Worm (Caenorhabditis elegans) whole organism, L4 larva: Measurements from ENCODE around the gene best-2.

Source experiments
- ama-1 ChIP-seq: fragments of 150-350 bp; optimal IDR thresholded peaks from 2 replicates; lab custom pipeline; 2014; ENCODE audit warnings: inconsistent platforms, mixed read lengths
- ceh-28 ChIP-seq: fragments of 150-350 bp; optimal IDR thresholded peaks from 2 replicates; lab custom pipeline; 2014; ENCODE audit warnings: missing biosample characterization, missing genetic modification reagents, missing genetic modification characterization
- dmd-8 ChIP-seq: fragments of 200-800 bp; sonication (Bioruptor generic); IDR thresholded peaks from 2 replicates; pipeline ENCODE4 v1.3.6; 2022; ENCODE audit warnings: missing genetic modification characterization, missing compliant biosample characterization
- dmd-9 ChIP-seq: fragments of 200-800 bp; sonication (Bioruptor generic); IDR thresholded peaks from 2 replicates; pipeline ENCODE4 v1.3.6; 2022; ENCODE audit warnings: missing genetic modification reagents, missing genetic modification characterization, missing compliant biosample characterization
- jun-1 ChIP-seq: fragments of 150-350 bp; optimal IDR thresholded peaks from 2 replicates; lab custom pipeline; 2014; ENCODE audit warnings: missing biosample characterization, missing genetic modification reagents, missing genetic modification characterization
- lin-1 ChIP-seq: fragments of 200-800 bp; sonication (Bioruptor generic); IDR thresholded peaks from 2 replicates; pipeline ENCODE4 v1.3.6; 2022; ENCODE audit warnings: missing genetic modification reagents, missing genetic modification characterization, missing compliant biosample characterization
- lin-29 ChIP-seq: fragments of 200-800 bp; sonication (Bioruptor generic); IDR thresholded peaks from 2 replicates; pipeline ENCODE4 v1.3.6; 2022; ENCODE audit warnings: missing genetic modification reagents, missing genetic modification characterization, missing compliant biosample characterization
- lin-39 ChIP-seq: fragments of 150-350 bp; optimal IDR thresholded peaks from 2 replicates; lab custom pipeline; 2014; ENCODE audit warnings: missing biosample characterization, missing genetic modification reagents, missing genetic modification characterization
- lir-3 ChIP-seq: sonication (generic microtip); optimal IDR thresholded peaks from 2 replicates; lab custom pipeline; 2016; ENCODE audit warnings: mild to moderate bottlenecking, missing genetic modification characterization, missing compliant biosample characterization
- nhr-11 ChIP-seq: fragments of 150-350 bp; optimal IDR thresholded peaks from 2 replicates; lab custom pipeline; 2014; ENCODE audit warnings: missing biosample characterization, missing genetic modification characterization
- nhr-237 ChIP-seq: sonication (generic microtip); optimal IDR thresholded peaks from 2 replicates; lab custom pipeline; 2017; ENCODE audit warnings: missing biosample characterization, missing genetic modification characterization
- sdz-12 ChIP-seq: fragments of 200-800 bp; sonication (Bioruptor generic); optimal IDR thresholded peaks from 2 replicates; lab custom pipeline; 2018; ENCODE audit warnings: mild to moderate bottlenecking, missing genetic modification characterization, missing compliant biosample characterization
- unc-62 ChIP-seq, 3 experiments: fragments of 150-350 bp in 1 of 3; sonication (generic microtip); optimal IDR thresholded peaks in 2 of 3; peaks in 1 of 3; 1 replicate in 1 of 3; 2 replicates in 2 of 3; lab custom pipeline; 2014 to 2017; ENCODE audit warnings: missing biosample characterization in 3 of 3, missing genetic modification characterization in 3 of 3, missing genetic modification reagents in 3 of 3, missing genotype in 1 of 3

DNA sequence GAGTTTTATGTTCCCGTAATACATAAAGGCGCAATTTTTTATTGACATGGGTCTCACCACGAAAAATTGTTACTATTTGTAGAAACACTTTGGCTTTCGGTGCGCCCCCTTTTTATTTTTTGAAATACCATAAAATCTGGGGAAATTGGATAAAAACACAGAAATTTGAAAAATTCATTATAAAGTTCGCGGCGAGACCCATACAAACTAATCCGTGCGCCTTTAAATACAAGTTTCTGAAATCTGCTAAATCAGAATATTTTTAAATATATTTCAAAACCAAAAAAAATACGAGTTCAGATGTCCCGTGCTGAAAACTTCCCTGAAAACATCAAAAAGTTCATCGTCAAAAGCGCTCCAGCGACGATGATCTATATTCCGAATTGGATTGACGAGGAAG, 5.5 kb downstream of the best-2 start, which contains the start of gene B0564.2:
- TF ChIP-seq lin-1: no peak
- no peak for TF ChIP-seq lin-39 (tag; lab: Kevin White, UChicago)
- no peak for TF ChIP-seq dmd-8 (GFP tag; lab: Robert Waterston, UW)
- TF ChIP-seq dmd-9: no peak
- no peak for TF ChIP-seq ama-1 (lab: Kevin White, UChicago)
- TF ChIP-seq ceh-28 (tag; lab: Kevin White, UChicago): no peak
- no peak for TF ChIP-seq lin-29 (GFP tag; lab: Robert Waterston, UW)
- TF ChIP-seq jun-1 (tag; lab: Kevin White, UChicago): no peak
- no peak for TF ChIP-seq unc-62 (GFP tag; optimal IDR thresholded peaks at IDR 0.05 in 1 of 2; lab: Kevin White, UChicago)
- TF ChIP-seq unc-62 (tag; optimal IDR thresholded peaks at IDR 0.05; lab: Kevin White, UChicago): no peak
- TF ChIP-seq lir-3: no peak
- TF ChIP-seq nhr-237 (tag; lab: Kevin White, UChicago): no peak
- no peak for TF ChIP-seq nhr-11 (tag; lab: Kevin White, UChicago)
- no peak for TF ChIP-seq sdz-12 (GFP tag; lab: Kevin White, UChicago)
